Worm (Caenorhabditis elegans) whole organism, late embryonic: ENCODE data around the gene tnt-3.
A peak's percentile ranks its signal among the peaks of the same experiment; 100 is the strongest.

Experiments used
- T23F11.4 ChIP-seq: fragments of 200-800 bp; sonication (Bioruptor generic); optimal IDR thresholded peaks from 2 replicates; lab custom pipeline; 2018; ENCODE audit warnings: mild to moderate bottlenecking, missing genetic modification characterization, missing compliant biosample characterization
- ama-1 ChIP-seq: fragments of 150-350 bp; optimal IDR thresholded peaks from 2 replicates; lab custom pipeline; 2014
- ceh-34 ChIP-seq: sonication (generic microtip); optimal IDR thresholded peaks from 2 replicates; lab custom pipeline; 2016; ENCODE audit warnings: mild to moderate bottlenecking, missing genetic modification characterization, missing compliant biosample characterization
- dmd-4 ChIP-seq: sonication (generic microtip); optimal IDR thresholded peaks from 2 replicates; lab custom pipeline; 2016; ENCODE audit warnings: borderline replicate concordance, missing genetic modification characterization, missing compliant biosample characterization
- eyg-1 ChIP-seq: sonication (generic microtip); optimal IDR thresholded peaks from 2 replicates; lab custom pipeline; 2016; ENCODE audit warnings: missing genotype, missing genetic modification characterization, missing compliant biosample characterization
- hlh-6 ChIP-seq: sonication (generic microtip); optimal IDR thresholded peaks from 2 replicates; lab custom pipeline; 2016; ENCODE audit warnings: missing genotype, missing genetic modification characterization, missing compliant biosample characterization
- madf-2 ChIP-seq: sonication (generic microtip); optimal IDR thresholded peaks from 2 replicates; lab custom pipeline; 2017; ENCODE audit warnings: missing genetic modification characterization, missing compliant biosample characterization
- pha-2 ChIP-seq: sonication (generic microtip); optimal IDR thresholded peaks from 2 replicates; lab custom pipeline; 2017; ENCODE audit warnings: mild to moderate bottlenecking, missing genetic modification characterization, missing compliant biosample characterization
- unc-42 ChIP-seq: sonication (generic microtip); optimal IDR thresholded peaks from 2 replicates; lab custom pipeline; 2016; ENCODE audit warnings: missing genotype, missing genetic modification characterization, missing compliant biosample characterization

- no peak for TF ChIP-seq dmd-4
- TF ChIP-seq eyg-1 (tag; lab: Kevin White, UChicago), result no peak
- no peak for TF ChIP-seq unc-42 (tag; lab: Kevin White, UChicago)
- no peak for TF ChIP-seq pha-2 (tag; lab: Kevin White, UChicago)
- peak; percentile 27 for TF ChIP-seq T23F11.4
- TF ChIP-seq ceh-34 (tag; lab: Kevin White, UChicago), result no peak
- no peak for TF ChIP-seq madf-2
- TF ChIP-seq ama-1 (lab: Kevin White, UChicago), result no peak
- TF ChIP-seq hlh-6 (tag; lab: Kevin White, UChicago), result no peak
Measured at ce11 chrX:7962056-7962485, 17.2 kb upstream of the tnt-3 start.
